Fruit fly (Drosophila melanogaster) whole organism, wandering third instar larva: Measurements from ENCODE around the gene CG12643.

Experiments
- CrebA ChIP-seq: fragments of 200-800 bp; sonication (Bioruptor generic); optimal IDR thresholded peaks from 2 replicates; lab custom pipeline; 2016; ENCODE audit warnings: missing biosample characterization, mild to moderate bottlenecking, missing genetic modification characterization, borderline replicate concordance
- Jra ChIP-seq: sonication (Bioruptor generic); optimal IDR thresholded peaks from 2 replicates; lab custom pipeline; 2016; ENCODE audit warnings: missing biosample characterization, missing genetic modification characterization
- Rel ChIP-seq, 2 experiments: fragments of 200-800 bp; sonication (Bioruptor generic) in 1 of 2; optimal IDR thresholded peaks; 2 replicates in 1 of 2; 3 replicates in 1 of 2; lab custom pipeline; 2016 to 2019; ENCODE audit warnings: mild to moderate bottlenecking in 2 of 2, missing biosample characterization in 2 of 2, missing genetic modification characterization in 2 of 2, moderate library complexity in 1 of 2
- usp ChIP-seq: fragments of >200 bp; optimal IDR thresholded peaks from 2 replicates; lab custom pipeline; 2017; ENCODE audit warnings: missing biosample characterization, missing genetic modification characterization

DNA sequence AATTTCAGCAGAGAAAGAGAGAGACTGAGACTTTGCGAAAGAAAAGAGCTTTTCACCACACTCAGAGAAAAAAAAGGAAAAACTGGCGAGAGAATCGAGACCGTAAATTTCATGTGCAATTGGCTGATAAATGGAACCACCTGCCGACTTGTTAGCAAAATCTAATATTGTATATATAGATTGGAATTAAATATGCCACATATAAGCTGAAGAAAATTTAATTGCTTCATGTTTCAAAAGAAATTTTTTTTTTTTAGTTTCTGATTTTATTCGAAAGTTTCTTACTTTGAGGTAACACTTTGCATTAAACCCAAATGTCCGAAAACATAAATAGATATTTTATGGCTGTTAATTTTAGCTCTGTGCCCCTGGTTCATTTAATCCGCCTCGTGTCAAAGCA is 20.3 kb downstream of the CG12643 start:
- TF ChIP-seq CrebA (GFP tag; lab: Kevin White, UChicago) (no peak), Jra (GFP tag; lab: Kevin White, UChicago) (no peak), usp (GFP tag; lab: Kevin White, UChicago) (no peak), Rel (GFP tag; optimal IDR thresholded peaks at IDR 0.05; lab: Kevin White, UChicago) (no peak), Rel (tag; optimal IDR thresholded peaks at IDR 0.05; lab: Kevin White, UChicago) (no peak)
